Fruit fly (Drosophila melanogaster): ENCODE data around the gene CG7514.

The CG7514 gene

DNA sequence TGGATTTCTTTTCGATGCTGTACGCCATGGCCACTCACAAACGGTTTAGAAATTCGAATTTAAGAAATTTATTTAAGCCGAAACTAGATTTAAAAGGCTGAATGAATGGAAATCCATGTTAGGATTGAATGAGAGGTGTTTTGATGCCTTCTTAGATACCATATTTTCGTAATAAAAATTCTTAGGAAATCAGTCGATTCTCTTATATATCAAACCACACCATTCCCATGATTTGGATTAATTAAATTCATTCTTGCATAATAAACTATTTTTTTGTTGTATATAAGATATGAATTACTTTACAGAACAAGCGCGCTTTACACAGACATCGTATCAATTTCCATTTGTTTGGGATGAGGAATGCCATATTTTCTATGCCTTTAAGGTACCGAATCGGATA, at the start of gene CG7514:
CG7514 (minus strand) TSS at position 101 of the 400 bp plus-strand sequence.
- no peak for TF ChIP-seq noc (tag; optimal IDR thresholded peaks at IDR 0.05)

DNA sequence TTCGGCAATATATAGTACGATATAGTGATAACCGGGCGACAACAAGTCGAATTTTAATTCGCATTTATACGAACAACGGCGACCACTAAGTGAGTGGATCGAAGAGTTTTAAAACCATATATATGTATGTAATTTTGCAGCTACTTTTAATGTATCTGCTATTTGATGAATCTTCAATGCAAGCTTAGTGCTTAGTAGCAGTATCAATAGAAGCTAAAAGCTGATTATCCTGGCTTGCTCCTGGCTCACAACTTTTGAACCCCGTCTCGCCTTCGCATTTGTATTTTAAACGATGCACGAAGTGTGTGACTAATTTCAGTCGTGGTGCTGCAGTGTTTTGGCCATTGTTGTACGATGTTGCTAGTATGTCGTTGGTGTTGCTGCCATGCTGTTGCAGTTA, 48.1 kb upstream of the CG7514 start:
- no peak for TF ChIP-seq noc (tag; optimal IDR thresholded peaks at IDR 0.05)

DNA sequence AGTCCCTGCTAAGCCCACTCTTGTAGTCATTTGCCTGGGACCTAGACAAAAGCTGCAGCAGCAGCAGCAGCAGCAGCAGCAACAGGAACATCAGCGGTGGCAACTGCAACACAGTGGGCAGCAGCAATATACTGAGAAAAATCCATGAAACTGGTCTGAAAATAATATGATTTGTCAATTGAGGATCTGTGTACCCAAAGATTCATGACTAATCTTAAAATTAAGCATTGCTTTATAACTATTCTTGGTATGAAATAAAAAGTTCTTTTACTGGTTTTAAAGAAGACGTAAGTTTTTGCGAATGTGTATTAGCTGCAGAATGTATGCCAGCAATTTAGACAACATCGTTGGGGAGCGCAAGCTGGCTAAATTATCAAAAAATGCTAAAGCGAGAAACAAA, 43.1 kb upstream of the CG7514 start:
- no peak for TF ChIP-seq noc (tag; optimal IDR thresholded peaks at IDR 0.05)

DNA sequence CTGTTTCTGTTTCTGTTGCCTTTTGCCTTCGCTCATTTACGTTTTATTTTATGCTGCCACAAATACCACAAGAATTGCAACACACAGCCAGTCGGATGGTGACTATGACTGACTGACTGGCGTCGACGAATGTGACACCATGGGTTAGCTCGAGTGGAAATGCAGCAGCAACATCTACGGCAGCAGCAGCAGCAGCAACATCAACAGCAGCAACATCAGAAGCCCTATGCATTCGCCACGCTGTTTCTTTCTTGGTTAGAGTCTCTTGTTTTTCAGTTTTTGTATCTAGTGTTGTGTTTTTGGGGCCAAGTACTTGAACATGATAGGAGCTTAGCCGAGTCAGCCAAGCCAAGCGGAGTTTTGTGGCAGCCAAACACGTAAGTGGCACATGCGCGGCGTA, 41.2 kb upstream of the CG7514 start:
- TF ChIP-seq noc (tag; optimal IDR thresholded peaks at IDR 0.05) = no peak

DNA sequence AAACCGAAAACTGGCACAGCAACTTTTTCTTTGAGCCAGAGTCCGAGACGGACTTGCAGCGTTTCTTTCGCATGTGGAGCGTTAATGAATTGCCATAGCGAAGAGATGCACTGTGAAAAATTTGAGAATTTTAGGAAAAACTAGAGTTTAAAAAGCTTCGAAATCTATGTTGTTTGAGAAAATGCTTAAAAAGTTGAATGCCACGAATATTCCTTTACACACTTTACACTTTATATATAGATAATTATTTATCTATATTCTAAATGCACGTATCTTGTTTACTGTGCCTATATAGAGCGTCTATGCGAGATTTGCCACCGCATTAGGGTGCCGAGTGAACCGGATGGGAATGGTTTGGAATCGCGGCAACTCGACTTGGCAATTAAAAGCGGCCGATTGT, 33.3 kb upstream of the CG7514 start:
- TF ChIP-seq noc (tag; optimal IDR thresholded peaks at IDR 0.05) = no peak

DNA sequence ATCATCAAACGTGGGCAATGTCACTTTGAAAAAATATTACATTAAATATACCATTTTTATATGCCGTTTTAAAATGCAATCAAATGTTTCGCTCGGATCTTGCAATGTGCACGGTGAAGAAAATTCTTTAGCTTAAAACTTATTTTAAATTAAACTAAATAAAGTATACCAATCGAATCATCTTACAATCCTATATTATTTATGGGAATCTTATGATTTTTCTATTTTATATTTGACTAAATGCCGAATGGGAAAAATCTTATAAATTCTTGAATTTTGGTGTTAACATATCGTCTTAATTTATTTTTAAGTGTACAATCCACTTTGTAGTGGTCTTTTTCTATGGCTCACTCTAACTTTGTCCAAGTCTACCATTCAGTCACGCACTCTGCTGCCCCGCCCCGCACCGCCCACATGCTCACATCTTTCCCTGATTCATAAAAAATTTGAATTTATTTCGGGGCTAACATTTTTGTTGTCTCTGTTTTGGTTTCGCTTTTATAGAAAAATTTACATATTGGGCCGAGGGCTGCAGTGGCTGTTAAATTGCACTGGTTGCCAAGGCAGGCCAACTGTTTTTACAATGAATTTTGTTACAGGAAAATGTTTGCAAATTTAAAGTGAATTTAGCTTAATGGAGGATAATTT, 32.1 kb upstream of the CG7514 start:
- TF ChIP-seq noc (tag; optimal IDR thresholded peaks at IDR 0.05) = no peak

DNA sequence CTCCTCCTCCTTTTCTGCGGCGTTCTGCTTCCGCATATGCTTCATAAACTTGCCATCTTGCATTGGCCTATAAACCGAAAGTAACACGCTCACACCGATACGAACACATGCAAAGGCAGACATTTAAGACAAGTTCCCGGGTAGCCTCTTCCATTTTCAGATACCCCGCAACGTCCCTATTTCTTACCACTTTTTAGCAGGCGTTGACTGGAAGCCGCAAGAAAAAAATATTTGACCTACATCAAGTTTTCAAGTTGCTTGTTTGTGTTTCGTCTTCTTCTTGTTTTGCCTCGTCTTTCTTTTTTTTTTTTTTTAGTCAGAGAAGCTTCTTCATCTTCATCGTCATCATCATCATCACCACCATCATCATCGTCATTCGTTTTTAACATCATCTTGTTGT, 31.2 kb upstream of the CG7514 start:
- TF ChIP-seq noc (tag; optimal IDR thresholded peaks at IDR 0.05) = no peak

DNA sequence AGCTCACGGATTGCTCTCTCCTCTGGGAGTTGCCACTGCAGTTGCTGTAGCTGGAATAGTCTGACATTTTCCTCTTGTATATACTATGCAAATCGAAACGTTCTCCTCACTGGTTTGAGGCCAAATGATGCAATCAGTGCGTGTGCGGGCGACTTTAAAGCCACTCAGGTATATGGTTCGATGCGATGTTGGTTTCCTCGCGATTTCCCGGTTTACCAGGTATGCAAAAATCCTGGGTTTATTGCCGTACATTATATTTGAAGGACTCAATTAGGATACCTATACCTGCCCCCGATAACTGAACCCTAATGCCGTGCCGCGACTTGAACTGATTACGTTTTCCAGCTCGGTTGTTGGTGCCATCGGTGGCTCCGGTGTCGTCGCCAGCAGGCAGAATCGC, 21.2 kb upstream of the CG7514 start, which contains the start of gene CG13712:
CG13712 (minus strand) TSS at position 101 of the 400 bp plus-strand sequence.
- TF ChIP-seq noc (tag; optimal IDR thresholded peaks at IDR 0.05) = no peak

DNA sequence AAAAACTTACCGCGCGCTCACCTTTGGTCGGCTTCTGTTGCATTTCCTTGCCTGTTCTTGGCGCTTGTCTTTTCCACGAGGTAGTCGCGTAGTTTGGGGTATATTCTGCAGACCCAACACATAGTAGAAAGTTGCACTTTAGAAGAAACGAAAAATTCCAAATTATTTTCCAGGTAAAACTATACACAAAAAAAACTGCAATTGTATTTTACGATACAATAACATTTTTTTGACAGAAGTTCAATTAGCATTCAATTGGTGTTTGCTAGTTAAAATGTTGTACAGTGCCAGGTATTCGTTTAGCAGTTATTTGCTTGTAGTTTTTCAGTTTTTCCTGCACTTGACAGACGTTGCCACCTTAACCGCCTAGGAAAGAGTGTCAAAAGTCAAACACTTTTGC, 20.0 kb upstream of the CG7514 start:
- no peak for TF ChIP-seq noc (tag; optimal IDR thresholded peaks at IDR 0.05)

DNA sequence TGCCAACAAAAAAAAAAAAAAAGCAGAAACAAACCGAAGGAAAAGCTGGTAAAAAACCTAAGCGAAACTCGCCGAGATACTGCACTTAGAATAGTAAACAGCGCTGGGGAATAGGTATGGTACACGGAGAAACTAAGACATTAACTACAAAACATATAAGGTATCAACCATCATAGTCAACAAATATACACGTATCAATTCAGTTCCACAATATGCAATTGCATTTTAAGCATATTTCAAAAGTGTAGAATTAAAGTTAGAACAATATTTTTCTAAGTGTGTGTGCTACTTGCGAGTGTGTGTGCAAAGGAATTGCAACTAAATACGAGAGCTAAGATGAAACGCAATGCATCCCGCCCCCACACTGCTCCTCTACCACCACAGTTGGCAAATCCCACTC, 19.3 kb upstream of the CG7514 start:
- TF ChIP-seq noc (tag; optimal IDR thresholded peaks at IDR 0.05) = no peak

DNA sequence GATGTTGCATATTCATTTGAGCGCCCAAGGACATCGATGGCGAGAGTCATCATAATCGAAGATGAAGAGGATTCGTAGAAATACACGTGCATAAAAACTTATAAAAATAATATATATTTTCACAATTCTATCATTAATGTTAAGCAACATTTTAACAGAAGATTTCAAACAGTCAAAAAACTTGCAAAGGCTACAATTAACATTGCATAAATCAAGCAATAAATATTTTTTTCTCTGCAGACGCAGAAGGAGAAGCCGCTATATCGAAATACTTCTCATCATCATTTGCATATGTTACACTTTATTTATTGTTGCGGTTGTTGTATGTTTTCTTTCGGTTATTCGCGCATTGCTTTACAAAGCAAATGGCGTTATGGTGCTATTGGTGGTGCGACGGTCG, 13.4 kb upstream of the CG7514 start:
- TF ChIP-seq noc (tag; optimal IDR thresholded peaks at IDR 0.05) = no peak

DNA sequence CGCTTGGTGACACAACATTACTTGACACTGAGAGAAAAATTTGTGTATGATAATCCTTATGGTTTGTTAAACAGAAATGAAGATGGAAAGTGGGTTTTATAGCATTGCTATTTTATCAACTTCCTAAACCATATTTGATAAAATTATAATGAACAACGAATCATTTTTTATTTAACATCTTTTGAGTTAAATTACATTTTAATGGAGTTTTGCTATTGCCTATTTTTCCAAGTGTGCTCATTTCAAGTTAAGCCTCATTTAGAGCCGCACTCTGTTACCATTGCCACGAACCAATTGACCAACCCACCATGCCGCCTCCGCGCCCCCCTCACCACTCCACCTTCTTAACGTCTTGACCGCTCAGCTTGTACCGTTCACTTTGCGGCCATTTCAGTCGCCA, 11.5 kb upstream of the CG7514 start:
- TF ChIP-seq noc (tag; optimal IDR thresholded peaks at IDR 0.05) = no peak

DNA sequence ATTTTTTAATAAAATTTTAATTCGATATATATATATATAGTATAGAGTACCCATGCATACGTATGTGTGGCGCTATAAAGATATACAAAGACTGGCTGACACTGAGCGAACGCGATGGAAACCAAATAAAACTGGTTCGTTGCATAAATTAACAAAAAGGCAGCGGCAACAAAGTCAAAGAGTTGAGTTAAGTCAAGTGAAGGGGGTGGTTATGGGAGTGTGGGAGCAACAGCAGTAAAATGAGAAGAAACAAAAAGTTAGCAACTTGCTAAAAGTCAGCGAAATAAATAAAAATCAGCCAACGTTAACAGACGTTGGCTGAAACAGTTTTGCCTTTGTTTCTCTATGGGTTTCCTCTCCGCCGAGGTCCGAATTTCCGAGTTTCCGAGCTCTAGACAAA, 9.9 kb upstream of the CG7514 start:
- TF ChIP-seq noc (tag; optimal IDR thresholded peaks at IDR 0.05) = no peak

DNA sequence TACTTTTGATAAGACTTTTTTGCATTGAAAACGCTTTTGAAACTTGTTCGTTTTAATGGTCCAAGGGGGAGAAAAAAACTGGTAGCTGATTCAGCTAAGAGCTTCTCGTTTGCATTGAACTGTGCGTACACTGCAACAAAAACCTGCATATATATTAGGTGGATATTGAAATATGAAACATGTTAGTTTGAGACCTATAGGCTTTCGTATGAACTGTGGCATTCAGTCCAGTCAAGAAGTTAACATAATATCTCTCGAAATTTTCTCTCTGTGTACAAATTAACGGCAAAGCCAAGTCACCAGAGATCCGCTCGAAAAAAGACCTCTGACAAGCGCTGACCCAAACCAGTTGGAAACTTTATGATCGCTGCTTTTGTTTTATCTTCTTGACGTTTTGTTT, 9.5 kb upstream of the CG7514 start:
- TF ChIP-seq noc (tag; optimal IDR thresholded peaks at IDR 0.05) = peak; percentile 78

DNA sequence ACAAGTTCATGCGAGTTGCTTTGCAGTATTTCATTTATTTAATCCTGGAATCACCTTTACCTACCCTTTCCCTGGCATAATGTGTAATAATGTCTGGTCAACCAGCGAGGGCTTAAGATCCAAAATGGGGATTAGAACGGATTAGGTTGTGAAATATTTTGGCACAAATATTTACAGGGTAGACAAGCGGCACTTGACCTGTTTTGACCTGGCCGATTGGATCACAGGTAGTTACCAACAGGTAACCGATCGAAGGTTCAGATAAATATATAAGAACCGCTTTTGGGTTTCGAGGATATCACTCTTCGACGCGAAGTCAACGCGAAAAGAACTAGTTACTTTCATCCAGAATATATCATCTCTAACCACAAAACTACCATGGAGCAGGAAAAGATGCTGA, 8.7 kb upstream of the CG7514 start, which contains the start of gene CG13713:
CG13713 (plus strand) TSS at position 301 of the 400 bp plus-strand sequence.
- no peak for TF ChIP-seq noc (tag; optimal IDR thresholded peaks at IDR 0.05)

DNA sequence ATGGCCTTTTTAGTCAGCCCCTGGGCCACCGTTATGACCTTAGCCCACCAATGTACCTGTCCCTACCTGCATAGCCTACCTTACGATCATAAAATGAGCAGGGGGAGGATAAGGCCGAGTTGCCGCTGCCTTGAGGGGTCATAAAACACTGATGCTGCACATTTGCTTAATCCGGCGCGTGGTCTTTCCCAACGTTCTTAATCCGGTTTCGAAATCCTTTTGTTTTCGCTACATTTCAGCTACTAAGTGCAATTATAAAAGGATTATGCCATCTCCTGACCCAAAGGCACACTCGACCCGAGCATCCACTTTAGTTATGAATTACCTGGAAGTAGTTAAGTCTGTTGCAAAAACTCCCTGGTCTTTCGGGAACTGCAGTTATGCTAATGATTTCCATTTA, 7.8 kb upstream of the CG7514 start:
- TF ChIP-seq noc (tag; optimal IDR thresholded peaks at IDR 0.05) = no peak

DNA sequence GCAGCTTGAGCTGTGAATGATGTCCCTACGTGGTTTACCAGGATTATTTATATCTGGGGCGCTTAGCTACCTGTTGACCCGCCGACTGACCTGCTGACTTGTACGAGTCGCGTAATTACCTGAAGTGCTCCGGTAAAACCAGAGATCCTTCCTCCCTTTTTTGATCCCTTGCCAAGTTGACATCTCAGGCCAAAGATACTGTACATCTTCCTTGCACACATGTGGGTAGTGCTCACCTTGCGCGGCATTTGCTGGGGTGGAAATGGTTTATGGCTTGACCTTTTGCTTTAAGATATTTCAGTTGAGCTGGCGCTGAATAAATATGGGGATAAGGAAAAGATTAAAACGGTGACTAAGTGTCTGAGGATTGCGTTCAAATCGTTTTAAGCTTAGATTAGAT, 6.2 kb upstream of the CG7514 start, which contains the start of gene CG15876:
CG15876 (minus strand) TSS at position 23 of the 400 bp plus-strand sequence.
- TF ChIP-seq noc (tag; optimal IDR thresholded peaks at IDR 0.05) = no peak
